Worm (Caenorhabditis elegans): Measurements from ENCODE around the gene sdhb-1.

The sdhb-1 gene

DNA sequence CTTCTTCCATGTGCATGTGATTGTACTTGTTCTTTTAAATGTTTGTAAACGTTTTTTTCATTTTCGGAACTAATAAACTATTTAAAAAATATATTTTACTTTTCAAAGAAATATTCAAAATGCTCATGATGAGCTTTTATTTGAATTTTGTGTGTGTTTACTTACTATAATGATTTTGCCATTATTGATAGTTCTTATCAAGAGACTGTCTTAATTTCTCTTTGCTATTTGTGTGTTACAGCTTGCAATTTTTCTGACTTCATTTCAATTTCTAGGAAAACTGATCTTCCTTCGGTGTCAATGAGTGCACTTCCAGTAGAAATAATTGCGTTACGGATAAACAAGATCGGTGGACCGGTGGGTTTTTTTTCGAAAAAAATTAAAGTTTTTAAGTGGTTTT is 22.3 kb upstream of the sdhb-1 start, which contains the start of gene C06C3.12:
Gene C06C3.12, plus strand, starts transcription at position 301 of the 400 bp plus-strand sequence.
- no peak for TF ChIP-seq lin-35 (GFP tag; optimal IDR thresholded peaks at IDR 0.05)
- no peak for TF ChIP-seq snpc-4 (tag; optimal IDR thresholded peaks at IDR 0.05)
- TF ChIP-seq pag-3 (tag; optimal IDR thresholded peaks at IDR 0.05; ENCODE audit: borderline replicate concordance, insufficient read depth): no peak
- TF ChIP-seq sup-37 (GFP tag; optimal IDR thresholded peaks at IDR 0.05): no peak
- no peak for TF ChIP-seq swsn-7 (tag; optimal IDR thresholded peaks at IDR 0.05)
- no peak for TF ChIP-seq Y116A8C.19 (tag; optimal IDR thresholded peaks at IDR 0.05; ENCODE audit: borderline replicate concordance)
- no peak for TF ChIP-seq unc-86 (tag; optimal IDR thresholded peaks at IDR 0.05)

DNA sequence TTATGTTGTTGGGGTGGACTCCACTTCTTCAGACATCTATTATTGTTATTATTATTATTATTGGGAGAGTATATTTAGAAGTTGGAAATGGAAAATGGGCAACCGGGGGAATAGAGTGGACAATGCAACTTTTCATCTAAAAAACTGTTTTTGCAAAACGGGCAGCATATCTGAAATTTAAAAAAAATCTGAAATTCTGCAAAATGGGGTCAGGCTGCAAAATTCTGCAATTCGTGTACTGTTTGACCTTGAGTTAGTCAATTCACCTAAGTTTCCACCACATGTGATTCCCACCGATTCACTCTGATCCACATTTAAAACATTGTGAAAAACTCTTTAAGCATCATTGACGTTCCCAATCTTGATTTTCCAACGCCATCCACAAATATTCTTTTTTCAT is 20.5 kb upstream of the sdhb-1 start, which contains the start of gene C06C3.4:
Gene C06C3.4, plus strand, starts transcription at position 301 of the 400 bp plus-strand sequence.
- TF ChIP-seq unc-98 (GFP tag; IDR thresholded peaks at IDR 0.05) (no peak), mep-1 (tag; optimal IDR thresholded peaks at IDR 0.05) (no peak), irx-1 (tag; optimal IDR thresholded peaks at IDR 0.05) (no peak), fos-1 (tag; optimal IDR thresholded peaks at IDR 0.05) (no peak), pax-3 (tag; optimal IDR thresholded peaks at IDR 0.05) (no peak), hlh-17 (GFP tag; optimal IDR thresholded peaks at IDR 0.05; ENCODE audit: borderline replicate concordance) (no peak), swsn-7 (tag; optimal IDR thresholded peaks at IDR 0.05) (no peak), nhr-85 (tag) (no peak), unc-130 (tag; optimal IDR thresholded peaks at IDR 0.05) (no peak), sup-37 (GFP tag; optimal IDR thresholded peaks at IDR 0.05) (no peak), pag-3 (tag; optimal IDR thresholded peaks at IDR 0.05; ENCODE audit: borderline replicate concordance, insufficient read depth) (no peak), zip-4 (GFP tag; optimal IDR thresholded peaks at IDR 0.05) (no peak)

DNA sequence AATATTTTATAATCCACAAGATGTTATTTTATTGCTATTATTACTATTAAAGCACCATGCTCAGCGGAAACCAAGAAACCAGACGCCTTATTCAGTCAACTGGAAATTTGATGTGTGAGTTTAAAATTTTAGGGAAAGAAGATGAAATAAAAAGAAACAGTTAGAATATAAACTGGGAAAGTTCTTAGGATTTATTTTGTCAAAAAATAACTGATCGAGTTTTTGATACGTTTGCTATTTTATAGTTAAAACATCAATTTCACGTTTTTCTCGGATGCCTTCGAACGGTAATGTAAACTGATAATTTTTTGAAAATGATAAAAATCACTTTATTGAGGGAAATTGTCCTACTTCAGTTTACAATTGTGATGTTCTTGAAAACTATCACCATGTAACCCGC is 19.9 kb upstream of the sdhb-1 start, which contains the start of gene C06C3.3:
Gene C06C3.3, minus strand, starts transcription at position 101 of the 400 bp plus-strand sequence.
- TF ChIP-seq mab-9 (GFP tag; IDR thresholded peaks at IDR 0.05) (no peak), C04F5.9 (tag; optimal IDR thresholded peaks at IDR 0.05) (no peak), nhr-12 (tag; optimal IDR thresholded peaks at IDR 0.05) (no peak), nhr-90 (tag; optimal IDR thresholded peaks at IDR 0.05; ENCODE audit: poor library complexity) (no peak), unc-130 (tag; optimal IDR thresholded peaks at IDR 0.05) (no peak), mef-2 (tag; optimal IDR thresholded peaks at IDR 0.05) (no peak), lin-14 (GFP tag; optimal IDR thresholded peaks at IDR 0.05) (no peak), vab-15 (tag; optimal IDR thresholded peaks at IDR 0.05) (no peak), pqm-1 (tag; optimal IDR thresholded peaks at IDR 0.05) (no peak), sox-4 (tag; optimal IDR thresholded peaks at IDR 0.05) (no peak), pax-3 (tag; optimal IDR thresholded peaks at IDR 0.05) (no peak), sptf-1 (tag; optimal IDR thresholded peaks at IDR 0.05) (no peak), lin-35 (GFP tag; optimal IDR thresholded peaks at IDR 0.05) (no peak)

DNA sequence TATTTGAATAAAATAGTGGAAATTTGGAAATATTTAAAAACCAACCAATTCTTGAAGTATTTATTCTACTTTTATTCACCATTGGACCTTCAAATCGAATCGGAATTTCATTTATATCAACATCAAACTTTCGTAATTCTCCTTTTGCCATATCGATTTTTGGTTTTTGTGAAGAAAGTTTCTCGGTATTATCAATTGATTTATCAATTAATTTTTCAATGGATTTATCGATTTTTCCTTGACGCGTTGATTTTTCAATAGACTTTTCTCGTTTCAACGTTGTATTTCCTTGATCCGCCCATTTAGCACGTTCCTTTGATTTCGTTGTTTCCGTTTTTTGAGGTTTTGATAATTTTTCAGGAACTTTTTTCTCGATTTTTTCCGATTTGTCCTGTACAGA is 16.9 kb upstream of the sdhb-1 start:
- no peak for TF ChIP-seq tbx-2 (tag; optimal IDR thresholded peaks at IDR 0.05)
- TF ChIP-seq ama-1 (optimal IDR thresholded peaks at IDR 0.05): no peak
- no peak for TF ChIP-seq unc-62 (GFP tag; optimal IDR thresholded peaks at IDR 0.05)

DNA sequence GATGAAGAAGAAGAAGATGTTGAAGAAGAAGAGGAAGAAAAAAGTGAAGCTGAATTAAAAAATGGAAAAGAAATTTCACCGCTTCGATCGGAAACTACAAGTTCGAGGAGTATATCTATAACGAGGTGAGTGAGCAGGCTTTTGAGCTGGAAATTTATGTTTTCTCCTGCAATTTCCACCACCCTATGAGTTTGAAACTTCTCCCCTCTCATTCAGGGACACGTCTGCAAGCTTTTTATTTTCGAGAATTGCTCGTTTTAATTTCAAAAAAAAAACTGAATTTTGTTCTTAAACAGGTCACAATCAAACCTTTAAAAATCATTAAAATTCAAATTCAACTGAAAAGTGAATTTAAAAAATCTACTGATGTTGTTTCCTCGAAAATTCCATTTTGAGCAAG is 9.7 kb upstream of the sdhb-1 start:
- TF ChIP-seq efl-1 (optimal IDR thresholded peaks at IDR 0.05) (no peak), efl-1 (GFP tag; optimal IDR thresholded peaks at IDR 0.05 in 1 of 2) (peak in 1 of 2 experiments; percentile 75), lin-39 (tag; optimal IDR thresholded peaks at IDR 0.05) (no peak)

DNA sequence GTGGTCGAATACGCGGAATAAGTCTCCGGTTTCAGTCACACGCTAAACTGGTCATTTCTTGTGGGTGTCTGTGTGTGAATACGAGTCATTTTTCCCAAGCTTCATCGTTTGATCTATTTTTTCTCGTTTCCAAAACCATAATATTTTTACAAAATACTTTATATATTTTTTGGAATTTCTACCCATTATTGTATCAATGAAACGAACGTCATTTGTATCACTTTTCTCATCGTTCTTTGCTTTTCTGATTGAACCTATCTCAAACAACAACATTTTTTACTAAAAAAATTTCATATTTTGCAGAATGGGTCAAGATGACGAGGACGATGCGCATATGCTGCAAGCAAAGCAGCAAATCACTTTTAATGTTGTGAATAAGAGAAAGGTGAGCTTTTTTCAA is 5.7 kb upstream of the sdhb-1 start, which contains the start of gene mel-11:
Gene mel-11, plus strand, starts transcription at position 301 of the 400 bp plus-strand sequence.
- no peak for TF ChIP-seq ztf-4 (tag; optimal IDR thresholded peaks at IDR 0.05)
- no peak for TF ChIP-seq nhr-85 (tag)
- no peak for TF ChIP-seq nhr-84 (tag; optimal IDR thresholded peaks at IDR 0.05)
- TF ChIP-seq egl-27 (tag; optimal IDR thresholded peaks at IDR 0.05): no peak
- TF ChIP-seq nhr-76 (tag; optimal IDR thresholded peaks at IDR 0.05): no peak
- no peak for TF ChIP-seq dpl-1 (GFP tag; optimal IDR thresholded peaks at IDR 0.05)
- TF ChIP-seq irx-1 (tag; optimal IDR thresholded peaks at IDR 0.05): no peak
- TF ChIP-seq fkh-4 (tag; optimal IDR thresholded peaks at IDR 0.05; ENCODE audit: borderline replicate concordance): no peak
